Worm (Caenorhabditis elegans) whole organism, late embryonic: ENCODE data around the gene ddo-1.

Experiments used
- ama-1 ChIP-seq: fragments of 150-350 bp; optimal IDR thresholded peaks from 2 replicates; lab custom pipeline; 2014
- ceh-22 ChIP-seq: sonication (generic microtip); optimal IDR thresholded peaks from 2 replicates; lab custom pipeline; 2017; ENCODE audit warnings: missing biosample characterization, missing genetic modification characterization
- ceh-30 ChIP-seq: fragments of 150-350 bp; optimal IDR thresholded peaks from 2 replicates; lab custom pipeline; 2014; ENCODE audit warnings: missing biosample characterization, missing genetic modification characterization
- dmd-4 ChIP-seq: sonication (generic microtip); optimal IDR thresholded peaks from 2 replicates; lab custom pipeline; 2016; ENCODE audit warnings: borderline replicate concordance, missing genetic modification characterization, missing compliant biosample characterization
- elt-2 ChIP-seq: sonication (generic microtip); optimal IDR thresholded peaks from 2 replicates; lab custom pipeline; 2016; ENCODE audit warnings: missing genetic modification reagents, missing genetic modification characterization, missing compliant biosample characterization
- eyg-1 ChIP-seq: sonication (generic microtip); optimal IDR thresholded peaks from 2 replicates; lab custom pipeline; 2016; ENCODE audit warnings: missing genotype, missing genetic modification characterization, missing compliant biosample characterization
- hlh-13 ChIP-seq: fragments of 200-800 bp; sonication (Bioruptor generic); optimal IDR thresholded peaks from 2 replicates; lab custom pipeline; 2018; ENCODE audit warnings: mild to moderate bottlenecking, missing genetic modification characterization, missing compliant biosample characterization
- hlh-6 ChIP-seq: sonication (generic microtip); optimal IDR thresholded peaks from 2 replicates; lab custom pipeline; 2016; ENCODE audit warnings: missing genotype, missing genetic modification characterization, missing compliant biosample characterization
- nhr-11 ChIP-seq: fragments of 150-350 bp; optimal IDR thresholded peaks from 2 replicates; lab custom pipeline; 2014; ENCODE audit warnings: missing biosample characterization, missing genetic modification characterization
- pag-3 ChIP-seq: sonication (generic microtip); optimal IDR thresholded peaks from 2 replicates; lab custom pipeline; 2016; ENCODE audit warnings: missing compliant biosample characterization, missing genetic modification characterization, borderline replicate concordance
- pqm-1 ChIP-seq: sonication (generic microtip); optimal IDR thresholded peaks from 2 replicates; lab custom pipeline; 2016; ENCODE audit warnings: missing genetic modification characterization, missing compliant biosample characterization
- ref-2 ChIP-seq: sonication (generic microtip); optimal IDR thresholded peaks from 2 replicates; lab custom pipeline; 2016; ENCODE audit warnings: missing genetic modification characterization, missing compliant biosample characterization
- sox-4 ChIP-seq: sonication (generic microtip); optimal IDR thresholded peaks from 2 replicates; lab custom pipeline; 2017; ENCODE audit warnings: mild to moderate bottlenecking, missing genetic modification characterization, inconsistent platforms, missing compliant biosample characterization

DNA sequence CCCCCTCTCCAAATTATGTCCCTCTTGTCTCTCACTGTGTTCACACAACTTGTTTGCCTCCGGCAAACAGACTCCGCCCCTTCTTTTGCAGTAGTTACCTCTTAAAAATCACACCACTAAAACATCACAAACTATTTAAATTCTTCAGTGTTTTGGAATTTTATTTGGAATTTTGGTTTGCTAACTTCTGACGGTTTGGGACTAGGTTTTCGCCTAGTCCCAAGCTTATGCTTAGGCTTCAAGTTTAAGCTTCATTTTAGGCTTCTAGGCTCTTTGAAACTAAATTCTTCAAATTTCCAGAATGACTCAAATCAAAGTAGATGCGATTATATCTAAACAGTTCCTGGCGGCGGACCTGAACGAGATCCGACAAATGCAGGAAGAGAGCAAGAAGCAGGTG lies 52.3 kb downstream of the ddo-1 start, which contains the start of gene fat-5:
- no peak for TF ChIP-seq elt-2 (tag; lab: Kevin White, UChicago)
- no peak for TF ChIP-seq sox-4 (tag; lab: Kevin White, UChicago)
- no peak for TF ChIP-seq eyg-1
- TF ChIP-seq ceh-22 (tag; lab: Kevin White, UChicago), result no peak
- no peak for TF ChIP-seq ceh-30 (tag; lab: Kevin White, UChicago)
- TF ChIP-seq pag-3 (tag; lab: Kevin White, UChicago), result no peak
- TF ChIP-seq hlh-13, result no peak
- TF ChIP-seq hlh-6 (tag; lab: Kevin White, UChicago), result no peak
- no peak for TF ChIP-seq pqm-1 (tag; lab: Kevin White, UChicago)
- TF ChIP-seq ref-2 (tag; lab: Kevin White, UChicago), result no peak
- no peak for TF ChIP-seq ama-1 (lab: Kevin White, UChicago)
- TF ChIP-seq dmd-4, result no peak
- TF ChIP-seq nhr-11, result no peak
